Fruit fly (Drosophila melanogaster) whole organism, embryonic: ENCODE data around the gene CG32681.

Source experiments
- ATbp ChIP-seq: fragments of 200-800 bp; sonication (Bioruptor generic); optimal IDR thresholded peaks from 2 replicates; lab custom pipeline; 2017; ENCODE audit warnings: missing biosample characterization, mild to moderate bottlenecking, missing genetic modification characterization, missing genetic modification reagents
- Aef1 ChIP-seq: fragments of 200-800 bp; sonication (Bioruptor generic); IDR thresholded peaks from 3 replicates; pipeline ENCODE4 v1.3.6; 2022; ENCODE audit warnings: missing biosample characterization, missing genetic modification characterization
- Atf-2 ChIP-seq: fragments of 200-800 bp; sonication (Bioruptor generic); optimal IDR thresholded peaks from 2 replicates; lab custom pipeline; 2016; ENCODE audit warnings: missing biosample characterization, missing genetic modification characterization
- Awh ChIP-seq: fragments of 200-800 bp; sonication (Bioruptor generic); IDR thresholded peaks from 2 replicates; pipeline ENCODE4, ENCODE4 v1.3.6; 2022; ENCODE audit warnings: missing biosample characterization, missing genetic modification characterization
- BEAF-32 ChIP-seq: fragments of 200-800 bp; sonication (Bioruptor generic); optimal IDR thresholded peaks from 3 replicates; lab custom pipeline; 2017; ENCODE audit warnings: missing biosample characterization, missing genetic modification characterization, mild to moderate bottlenecking, moderate library complexity, missing genetic modification reagents
- CG10274 ChIP-seq: fragments of 200-800 bp; sonication (Bioruptor generic); optimal IDR thresholded peaks from 3 replicates; lab custom pipeline; 2017; ENCODE audit warnings: missing biosample characterization, mild to moderate bottlenecking, missing genetic modification characterization
- CG10321 ChIP-seq: fragments of 200-800 bp; sonication (Bioruptor generic); IDR thresholded peaks from 2 replicates; pipeline ENCODE4 v1.3.6; 2022; ENCODE audit warnings: missing biosample characterization, missing genetic modification characterization
- CG11695 ChIP-seq: fragments of 200-800 bp; sonication (Bioruptor generic); IDR thresholded peaks from 3 replicates; pipeline ENCODE4 v1.3.6; 2022; ENCODE audit warnings: missing biosample characterization, missing genetic modification characterization
- CG12769 ChIP-seq: fragments of 200-800 bp; sonication (Bioruptor generic); optimal IDR thresholded peaks from 2 replicates; lab custom pipeline; 2019; ENCODE audit warnings: missing biosample characterization, mild to moderate bottlenecking, missing genetic modification characterization, moderate library complexity
- CG1529 ChIP-seq: fragments of 200-800 bp; sonication (Bioruptor generic); optimal IDR thresholded peaks from 3 replicates; lab custom pipeline; 2018; ENCODE audit warnings: missing biosample characterization, missing genetic modification characterization
- CG18011 ChIP-seq: fragments of 200-800 bp; sonication (Bioruptor generic); optimal IDR thresholded peaks from 2 replicates; lab custom pipeline; 2017; ENCODE audit warnings: missing biosample characterization, missing genetic modification characterization, mild to moderate bottlenecking, moderate library complexity, missing genotype
- CG2116 ChIP-seq: fragments of 200-800 bp; sonication (Bioruptor generic); optimal IDR thresholded peaks from 3 replicates; lab custom pipeline; 2018; ENCODE audit warnings: missing biosample characterization, mild to moderate bottlenecking, missing genetic modification characterization
- CG32772 ChIP-seq: fragments of 200-800 bp; sonication (Bioruptor generic); IDR thresholded peaks from 2 replicates; pipeline ENCODE4 v1.3.6; 2022; ENCODE audit warnings: missing biosample characterization, missing genetic modification characterization
- CG3407 ChIP-seq: fragments of 200-800 bp; sonication (Bioruptor generic); optimal IDR thresholded peaks from 2 replicates; lab custom pipeline; 2018; ENCODE audit warnings: missing biosample characterization, mild to moderate bottlenecking, missing genetic modification characterization
- CG34224 ChIP-seq: fragments of 200-800 bp; sonication (Bioruptor generic); IDR thresholded peaks from 3 replicates; pipeline ENCODE4 v1.3.6; 2022; ENCODE audit warnings: missing biosample characterization, missing genetic modification characterization; ENCODE audit not compliant: partially characterized antibody
- CG43689 ChIP-seq: fragments of 200-800 bp; sonication (Bioruptor generic); IDR thresholded peaks from 2 replicates; pipeline ENCODE4 v1.3.6; 2022; ENCODE audit warnings: missing biosample characterization, missing genetic modification characterization
- CG5245 ChIP-seq: fragments of 200-800 bp; sonication (Bioruptor generic); optimal IDR thresholded peaks from 3 replicates; lab custom pipeline; 2016; ENCODE audit warnings: missing biosample characterization, missing genetic modification characterization
- CG6175 ChIP-seq: fragments of 200-800 bp; sonication (Bioruptor generic); IDR thresholded peaks from 3 replicates; pipeline ENCODE4 v1.3.6; 2022; ENCODE audit warnings: missing biosample characterization, missing genetic modification characterization
- CG7839 ChIP-seq: fragments of 200-800 bp; sonication (Bioruptor generic); optimal IDR thresholded peaks from 3 replicates; lab custom pipeline; 2018; ENCODE audit warnings: missing biosample characterization, mild to moderate bottlenecking, missing genetic modification characterization, moderate library complexity
- Fer2 ChIP-seq: fragments of 200-800 bp; sonication (Bioruptor generic); optimal IDR thresholded peaks from 2 replicates; lab custom pipeline; 2018; ENCODE audit warnings: missing biosample characterization, mild to moderate bottlenecking, missing genetic modification characterization, moderate library complexity
- Hmr ChIP-seq: fragments of 200-800 bp; sonication (Bioruptor generic); optimal IDR thresholded peaks from 3 replicates; lab custom pipeline; 2017; ENCODE audit warnings: mild to moderate bottlenecking, missing biosample characterization, missing genetic modification reagents, missing genetic modification characterization
- Hr78 ChIP-seq, 2 experiments: fragments of 200-800 bp in 1 of 2; fragments of >200 bp in 1 of 2; sonication (Bioruptor generic) in 1 of 2; optimal IDR thresholded peaks; 2 replicates each; lab custom pipeline; 2017 to 2019; ENCODE audit warnings: missing biosample characterization in 2 of 2, missing genetic modification characterization in 2 of 2, mild to moderate bottlenecking in 1 of 2, moderate library complexity in 1 of 2
- Myb ChIP-seq: fragments of 200-800 bp; sonication (Bioruptor generic); optimal IDR thresholded peaks from 2 replicates; lab custom pipeline; 2016; ENCODE audit warnings: missing biosample characterization, missing genetic modification characterization
- Optix ChIP-seq: fragments of 200-800 bp; sonication (Bioruptor generic); IDR thresholded peaks from 3 replicates; pipeline ENCODE4 v1.3.6; 2022; ENCODE audit warnings: missing biosample characterization, missing genetic modification characterization
- TFAM ChIP-seq: fragments of 200-800 bp; sonication (Bioruptor generic); optimal IDR thresholded peaks from 2 replicates; lab custom pipeline; 2017; ENCODE audit warnings: missing biosample characterization, missing genetic modification characterization, inconsistent platforms
- Taf1 ChIP-seq: fragments of 200-800 bp; sonication (Bioruptor generic); IDR thresholded peaks from 2 replicates; pipeline ENCODE4 v1.3.6; 2022; ENCODE audit warnings: missing biosample characterization, missing genetic modification characterization
- abd-A ChIP-seq: fragments of 200-800 bp; sonication (Bioruptor generic); optimal IDR thresholded peaks from 3 replicates; lab custom pipeline; 2019; ENCODE audit warnings: missing biosample characterization, mild to moderate bottlenecking, missing genetic modification characterization, moderate library complexity
- ac ChIP-seq: fragments of 200-800 bp; sonication (Bioruptor generic); optimal IDR thresholded peaks from 3 replicates; lab custom pipeline; 2017; ENCODE audit warnings: missing biosample characterization, mild to moderate bottlenecking, missing genetic modification characterization
- amos ChIP-seq: fragments of 200-800 bp; sonication (Bioruptor generic); IDR thresholded peaks from 2 replicates; pipeline ENCODE4 v1.3.6; 2022; ENCODE audit warnings: missing biosample characterization, missing genetic modification characterization; ENCODE audit not compliant: partially characterized antibody
- bowl ChIP-seq: fragments of 200-800 bp; sonication (Bioruptor generic); IDR thresholded peaks from 2 replicates; pipeline ENCODE4 v1.3.6; 2022; ENCODE audit warnings: missing biosample characterization, missing genetic modification characterization
- gce ChIP-seq: fragments of 200-800 bp; sonication (Bioruptor generic); IDR thresholded peaks from 3 replicates; pipeline ENCODE4 v1.3.6; 2022; ENCODE audit warnings: missing biosample characterization, missing genetic modification characterization
- gfzf ChIP-seq: fragments of 200-800 bp; sonication (Bioruptor generic); optimal IDR thresholded peaks from 2 replicates; lab custom pipeline; 2016; ENCODE audit warnings: missing biosample characterization, mild to moderate bottlenecking, missing genetic modification characterization, moderate library complexity
- gsb ChIP-seq: fragments of 200-800 bp; sonication (Bioruptor generic); IDR thresholded peaks from 2 replicates; pipeline ENCODE4 v1.3.6; 2022; ENCODE audit warnings: missing biosample characterization, missing genetic modification characterization
- hkb ChIP-seq, 2 experiments: fragments of 200-800 bp in 1 of 2; fragments of >200 bp in 1 of 2; sonication (Bioruptor generic) in 1 of 2; IDR thresholded peaks in 1 of 2; optimal IDR thresholded peaks in 1 of 2; 2 replicates each; pipeline versions ENCODE4 v1.3.6 to Lab custom; 2017 to 2022; ENCODE audit warnings: missing biosample characterization in 1 of 2, missing genetic modification characterization in 1 of 2
- lab ChIP-seq: fragments of 200-800 bp; sonication (Bioruptor generic); optimal IDR thresholded peaks from 3 replicates; lab custom pipeline; 2017; ENCODE audit warnings: missing biosample characterization, missing genetic modification characterization, mild to moderate bottlenecking, moderate library complexity, missing genetic modification reagents
- mam ChIP-seq: fragments of 200-800 bp; sonication (Bioruptor generic); optimal IDR thresholded peaks from 3 replicates; lab custom pipeline; 2016; ENCODE audit warnings: missing biosample characterization, missing genetic modification characterization
- nmo ChIP-seq: fragments of 200-800 bp; sonication (Bioruptor generic); optimal IDR thresholded peaks from 2 replicates; lab custom pipeline; 2018; ENCODE audit warnings: missing biosample characterization, mild to moderate bottlenecking, missing genetic modification characterization, moderate library complexity
- nom ChIP-seq: fragments of 200-800 bp; sonication (Bioruptor generic); optimal IDR thresholded peaks from 2 replicates; lab custom pipeline; 2017; ENCODE audit warnings: missing biosample characterization, missing genetic modification characterization, mild to moderate bottlenecking, moderate library complexity, missing genetic modification reagents
- phol ChIP-seq: fragments of 200-800 bp; sonication (Bioruptor generic); optimal IDR thresholded peaks from 3 replicates; lab custom pipeline; 2018; ENCODE audit warnings: missing biosample characterization, mild to moderate bottlenecking, missing genetic modification characterization, moderate library complexity
- psq ChIP-seq: fragments of 200-800 bp; sonication (Bioruptor generic); optimal IDR thresholded peaks from 2 replicates; lab custom pipeline; 2017; ENCODE audit warnings: missing biosample characterization, missing genetic modification characterization
- ranshi ChIP-seq: fragments of 200-800 bp; sonication (Bioruptor generic); IDR thresholded peaks from 2 replicates; pipeline ENCODE4 v1.3.6; 2022; ENCODE audit warnings: missing biosample characterization, missing genetic modification characterization
- sd ChIP-seq: fragments of 200-800 bp; sonication (Bioruptor generic); optimal IDR thresholded peaks from 3 replicates; lab custom pipeline; 2018; ENCODE audit warnings: missing biosample characterization, mild to moderate bottlenecking, missing genetic modification characterization, moderate library complexity
- sens ChIP-seq: fragments of 200-800 bp; sonication (Bioruptor generic); peaks from one replicate; lab custom pipeline; 2016; ENCODE audit warnings: missing biosample characterization, missing genetic modification characterization
- so ChIP-seq: fragments of 200-800 bp; sonication (Bioruptor generic); IDR thresholded peaks from 3 replicates; pipeline ENCODE4 v1.3.6; 2022; ENCODE audit warnings: missing biosample characterization, missing genetic modification characterization
- tll ChIP-seq, 2 experiments: fragments of 200-800 bp in 1 of 2; fragments of >200 bp in 1 of 2; sonication (Bioruptor generic) in 1 of 2; optimal IDR thresholded peaks; 2 replicates each; lab custom pipeline; 2017 to 2019; ENCODE audit warnings: missing biosample characterization in 2 of 2, missing genetic modification characterization in 2 of 2, mild to moderate bottlenecking in 1 of 2, moderate library complexity in 1 of 2
- toy ChIP-seq: fragments of 200-800 bp; sonication (Bioruptor generic); IDR thresholded peaks from 2 replicates; pipeline ENCODE4 v1.3.6; 2022; ENCODE audit warnings: missing biosample characterization, missing genetic modification characterization
- tx ChIP-seq: fragments of 200-800 bp; sonication (Bioruptor generic); optimal IDR thresholded peaks from 2 replicates; lab custom pipeline; 2016; ENCODE audit warnings: missing biosample characterization, missing genetic modification characterization
- vfl ChIP-seq: fragments of 200-800 bp; sonication (Bioruptor generic); optimal IDR thresholded peaks from 2 replicates; lab custom pipeline; 2016; ENCODE audit warnings: missing biosample characterization, missing genetic modification characterization
- zfh2 ChIP-seq: fragments of 200-800 bp; sonication (Bioruptor generic); optimal IDR thresholded peaks from 2 replicates; lab custom pipeline; 2016; ENCODE audit warnings: missing biosample characterization, missing genetic modification characterization

CG32681 gene

DNA sequence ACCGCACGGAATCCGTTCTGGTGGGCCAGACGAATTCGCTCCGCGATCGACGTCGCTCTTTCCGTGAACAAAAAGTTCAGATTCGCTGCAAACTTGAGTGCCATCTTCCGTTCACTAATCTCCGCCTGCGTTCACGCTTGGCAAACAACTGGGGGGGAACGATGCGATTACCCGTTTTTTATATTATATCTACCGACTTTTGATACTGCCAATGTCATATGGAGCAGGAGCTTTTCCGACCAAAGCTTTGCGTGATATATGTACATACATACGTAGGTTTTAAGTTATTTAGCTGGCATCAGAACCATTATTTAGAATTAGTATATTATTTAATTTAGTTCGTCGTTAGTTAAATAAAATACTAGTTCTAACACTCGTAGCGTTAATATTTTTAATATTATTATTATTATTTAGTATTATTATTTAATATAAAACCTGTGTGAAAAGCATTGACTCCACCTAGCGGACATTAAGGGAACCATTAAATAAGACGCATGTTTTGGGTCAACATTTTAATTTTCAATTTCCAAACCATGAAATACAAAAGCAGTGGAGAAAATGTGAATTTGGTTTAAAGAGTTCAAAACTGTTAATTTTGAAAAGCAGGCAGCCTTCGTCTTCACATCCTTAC is 51.4 kb downstream of the CG32681 start, which contains the start of gene Gip (continued):
- TF ChIP-seq CG34224 (GFP tag; lab: Robert Waterston, UW) (no peak), vfl (GFP tag; lab: Kevin White, UChicago) (no peak), Taf1 (GFP tag; lab: Robert Waterston, UW) (no peak), Fer2 (tag; lab: Kevin White, UChicago) (no peak), CG3407 (GFP tag; lab: Kevin White, UChicago) (no peak), tx (GFP tag; lab: Kevin White, UChicago) (no peak), Optix (GFP tag; lab: Robert Waterston, UW) (no peak), Atf-2 (GFP tag; lab: Kevin White, UChicago) (no peak), TFAM (GFP tag; lab: Kevin White, UChicago) (no peak), tll (GFP tag; optimal IDR thresholded peaks at IDR 0.05; lab: Kevin White, UChicago) (no peak), Myb (GFP tag; lab: Kevin White, UChicago) (peak; percentile 37), gce (GFP tag; lab: Robert Waterston, UW) (no peak), Hr78 (GFP tag; optimal IDR thresholded peaks at IDR 0.05; lab: Kevin White, UChicago) (peak in 1 of 2 experiments; percentile 20), Hmr (peak; percentile 24), CG11695 (GFP tag; lab: Robert Waterston, UW) (no peak), CG10321 (no peak), CG6175 (GFP tag; lab: Robert Waterston, UW) (no peak), bowl (GFP tag; lab: Robert Waterston, UW) (no peak), CG1529 (no peak), gfzf (GFP tag; lab: Kevin White, UChicago) (no peak), CG5245 (no peak), CG32772 (GFP tag; lab: Robert Waterston, UW) (no peak), phol (tag; lab: Kevin White, UChicago) (no peak), so (GFP tag; lab: Robert Waterston, UW) (no peak), CG12769 (tag; lab: Kevin White, UChicago) (peak; percentile 67), hkb (optimal IDR thresholded peaks at IDR 0.05; lab: Kevin White, UChicago) (no peak), hkb (GFP tag; IDR thresholded peaks at IDR 0.05; lab: Robert Waterston, UW) (0 out of 2 replicates have a peak, but pooled peaks have one; percentile 19), zfh2 (GFP tag; lab: Kevin White, UChicago) (no peak), amos (peak; percentile 33; the same call in 1 of the 2 replicates), toy (no peak), ac (GFP tag; lab: Kevin White, UChicago) (no peak), sens (GFP tag; lab: Kevin White, UChicago) (peak; percentile 81), psq (no peak), ranshi (GFP tag; lab: Robert Waterston, UW) (no peak; the same call in 1 of the 2 replicates), Awh (GFP tag; lab: Robert Waterston, UW) (no peak), sd (tag; lab: Kevin White, UChicago) (peak; percentile 65), CG10274 (no peak), abd-A (tag; lab: Kevin White, UChicago) (no peak), lab (GFP tag; lab: Kevin White, UChicago) (peak; percentile 2), BEAF-32 (no peak), CG7839 (no peak), nom (GFP tag; lab: Kevin White, UChicago) (peak; percentile 39), nmo (no peak), CG18011 (GFP tag; lab: Kevin White, UChicago) (no peak), CG43689 (no peak), ATbp (GFP tag; lab: Kevin White, UChicago) (no peak), Aef1 (no peak), gsb (GFP tag; lab: Robert Waterston, UW) (no peak), CG2116 (GFP tag; lab: Kevin White, UChicago) (no peak), mam (GFP tag; lab: Kevin White, UChicago) (no peak)
